Worm (Caenorhabditis elegans) whole organism, L4 larva: ENCODE results near the gene R09D1.14.

Experiments
- D1046.2 ChIP-seq: fragments of 200-800 bp; sonication (Bioruptor generic); IDR thresholded peaks from 2 replicates; pipeline ENCODE4 v1.3.6; 2022; ENCODE audit warnings: missing genetic modification characterization, missing compliant biosample characterization
- F26F4.8 ChIP-seq: fragments of 200-800 bp; sonication (Bioruptor generic); conservative IDR thresholded peaks from 2 replicates; pipeline ENCODE4 v1.3.6; 2022; ENCODE audit warnings: missing genetic modification characterization, missing compliant biosample characterization
- T20F7.1 ChIP-seq: fragments of 200-800 bp; sonication (Bioruptor generic); optimal IDR thresholded peaks from 2 replicates; lab custom pipeline; 2018; ENCODE audit warnings: mild to moderate bottlenecking, missing genetic modification characterization, missing compliant biosample characterization
- T26A8.4 ChIP-seq: fragments of 200-800 bp; sonication (Bioruptor generic); IDR thresholded peaks from 2 replicates; pipeline ENCODE4 v1.3.6; 2022; ENCODE audit warnings: missing genetic modification characterization, missing compliant biosample characterization
- Y105C5A.15 ChIP-seq: fragments of 200-800 bp; sonication (Bioruptor generic); IDR thresholded peaks from 2 replicates; pipeline ENCODE4 v1.3.6; 2022; ENCODE audit warnings: missing genetic modification characterization, missing compliant biosample characterization
- aha-1 ChIP-seq: fragments of 150-350 bp; peaks from one replicate; lab custom pipeline; 2014; ENCODE audit warnings: missing biosample characterization, missing genetic modification characterization
- aly-2 ChIP-seq: sonication (generic microtip); optimal IDR thresholded peaks from 2 replicates; lab custom pipeline; 2018; ENCODE audit warnings: missing biosample characterization, missing genetic modification characterization
- ama-1 ChIP-seq: fragments of 150-350 bp; optimal IDR thresholded peaks from 2 replicates; lab custom pipeline; 2014; ENCODE audit warnings: inconsistent platforms, mixed read lengths
- attf-4 ChIP-seq: sonication (generic microtip); optimal IDR thresholded peaks from 3 replicates; lab custom pipeline; 2017; ENCODE audit warnings: missing biosample characterization, missing genetic modification characterization
- ceh-32 ChIP-seq: sonication (generic microtip); optimal IDR thresholded peaks from 2 replicates; lab custom pipeline; 2016; ENCODE audit warnings: mild to moderate bottlenecking, missing genetic modification characterization, missing compliant biosample characterization; ENCODE audit not compliant: poor library complexity
- ceh-62 ChIP-seq: sonication (generic microtip); optimal IDR thresholded peaks from 2 replicates; lab custom pipeline; 2017; ENCODE audit warnings: missing biosample characterization, missing genetic modification characterization
- cey-2 ChIP-seq: sonication (generic microtip); optimal IDR thresholded peaks from 3 replicates; lab custom pipeline; 2017; ENCODE audit warnings: missing genetic modification characterization, mild to moderate bottlenecking, missing compliant biosample characterization, antibody characterized with exemption, borderline replicate concordance; ENCODE audit not compliant: insufficient read depth
- ctbp-1 ChIP-seq: fragments of 200-800 bp; sonication (Bioruptor generic); IDR thresholded peaks from 2 replicates; pipeline ENCODE4 v1.3.6; 2022; ENCODE audit warnings: missing genetic modification reagents, missing genetic modification characterization, missing compliant biosample characterization
- daf-16 ChIP-seq, 3 experiments: sonication (generic microtip); optimal IDR thresholded peaks; 2 replicates each; lab custom pipeline; 2016 to 2017; ENCODE audit warnings: missing genetic modification characterization in 3 of 3, missing genetic modification reagents in 3 of 3, mild to moderate bottlenecking in 2 of 3, missing compliant biosample characterization in 2 of 3, missing biosample characterization in 1 of 3, moderate library complexity in 1 of 3
- daf-19 ChIP-seq: fragments of 200-800 bp; sonication (Bioruptor generic); conservative IDR thresholded peaks from 2 replicates; pipeline ENCODE4 v1.3.6; 2022; ENCODE audit warnings: missing genetic modification characterization, missing compliant biosample characterization
- dmd-6 ChIP-seq: fragments of 200-800 bp; sonication (Bioruptor generic); IDR thresholded peaks from 2 replicates; pipeline ENCODE4 v1.3.6; 2022; ENCODE audit warnings: missing genetic modification reagents, missing genetic modification characterization, missing compliant biosample characterization
- dmd-8 ChIP-seq: fragments of 200-800 bp; sonication (Bioruptor generic); IDR thresholded peaks from 2 replicates; pipeline ENCODE4 v1.3.6; 2022; ENCODE audit warnings: missing genetic modification characterization, missing compliant biosample characterization
- dve-1 ChIP-seq: sonication (generic microtip); optimal IDR thresholded peaks from 2 replicates; lab custom pipeline; 2017; ENCODE audit warnings: antibody characterized with exemption, mild to moderate bottlenecking, missing genetic modification characterization, missing compliant biosample characterization; ENCODE audit not compliant: insufficient read depth
- egl-43 ChIP-seq: fragments of 200-800 bp; sonication (Bioruptor generic); IDR thresholded peaks from 2 replicates; pipeline ENCODE4 v1.3.6; 2022; ENCODE audit warnings: missing genetic modification reagents, missing genetic modification characterization, missing compliant biosample characterization
- fkh-10 ChIP-seq: fragments of 150-350 bp; optimal IDR thresholded peaks from 2 replicates; lab custom pipeline; 2014; ENCODE audit warnings: missing biosample characterization, missing genetic modification reagents, missing genetic modification characterization
- fos-1 ChIP-seq: fragments of 150-350 bp; optimal IDR thresholded peaks from 2 replicates; lab custom pipeline; 2014; ENCODE audit warnings: missing biosample characterization, missing genetic modification characterization
- hlh-11 ChIP-seq: fragments of 200-800 bp; sonication (Bioruptor generic); optimal IDR thresholded peaks from 2 replicates; lab custom pipeline; 2018; ENCODE audit warnings: mild to moderate bottlenecking, missing genetic modification characterization, missing compliant biosample characterization
- hlh-30 ChIP-seq: sonication (generic microtip); optimal IDR thresholded peaks from 2 replicates; lab custom pipeline; 2017; ENCODE audit warnings: antibody characterized with exemption, mild to moderate bottlenecking, missing genetic modification characterization, missing compliant biosample characterization; ENCODE audit not compliant: insufficient read depth
- hmg-1.1 ChIP-seq: fragments of 200-800 bp; sonication (Bioruptor generic); IDR thresholded peaks from 2 replicates; pipeline ENCODE4 v1.3.6; 2022; ENCODE audit warnings: missing genetic modification reagents, missing genetic modification characterization, missing compliant biosample characterization
- lin-1 ChIP-seq: fragments of 200-800 bp; sonication (Bioruptor generic); IDR thresholded peaks from 2 replicates; pipeline ENCODE4 v1.3.6; 2022; ENCODE audit warnings: missing genetic modification reagents, missing genetic modification characterization, missing compliant biosample characterization
- lin-13 ChIP-seq: fragments of 150-350 bp; optimal IDR thresholded peaks from 2 replicates; lab custom pipeline; 2014; ENCODE audit warnings: missing biosample characterization, missing genetic modification reagents, missing genetic modification characterization
- lin-15B ChIP-seq: fragments of 150-350 bp; sonication (generic microtip); optimal IDR thresholded peaks from 3 replicates; lab custom pipeline; 2014; ENCODE audit warnings: missing biosample characterization, missing genetic modification characterization
- lin-38 ChIP-seq: fragments of 200-800 bp; sonication (Bioruptor generic); IDR thresholded peaks from 2 replicates; pipeline ENCODE4 v1.3.6; 2022; ENCODE audit warnings: missing genetic modification reagents, missing genetic modification characterization, missing compliant biosample characterization
- lir-3 ChIP-seq: sonication (generic microtip); optimal IDR thresholded peaks from 2 replicates; lab custom pipeline; 2016; ENCODE audit warnings: mild to moderate bottlenecking, missing genetic modification characterization, missing compliant biosample characterization
- lsy-2 ChIP-seq, 2 experiments: fragments of 150-350 bp in 1 of 2; sonication (generic microtip) in 1 of 2; optimal IDR thresholded peaks; 2 replicates each; lab custom pipeline; 2014 to 2017; ENCODE audit warnings: missing biosample characterization in 2 of 2, missing genetic modification characterization in 2 of 2
- mdl-1 ChIP-seq, 2 experiments: fragments of 150-350 bp in 1 of 2; sonication (generic microtip) in 1 of 2; optimal IDR thresholded peaks; 2 replicates each; lab custom pipeline; 2014 to 2017; ENCODE audit warnings: missing biosample characterization in 2 of 2, missing genetic modification characterization in 2 of 2
- mdt-29 ChIP-seq: fragments of 200-800 bp; sonication (Bioruptor generic); IDR thresholded peaks from 2 replicates; pipeline ENCODE4 v1.3.6; 2022; ENCODE audit warnings: missing genetic modification reagents, missing genetic modification characterization, missing compliant biosample characterization
- mep-1 ChIP-seq: fragments of 150-350 bp; sonication (generic microtip); optimal IDR thresholded peaks from 3 replicates; lab custom pipeline; 2014; ENCODE audit warnings: missing biosample characterization, missing genetic modification characterization
- nhr-10 ChIP-seq: fragments of 150-350 bp; optimal IDR thresholded peaks from 2 replicates; lab custom pipeline; 2014; ENCODE audit warnings: missing biosample characterization, missing genetic modification characterization
- nhr-102 ChIP-seq: sonication (generic microtip); optimal IDR thresholded peaks from 2 replicates; lab custom pipeline; 2016; ENCODE audit warnings: mild to moderate bottlenecking, missing genetic modification characterization, moderate library complexity, missing compliant biosample characterization
- nhr-28 ChIP-seq: fragments of 150-350 bp; optimal IDR thresholded peaks from 2 replicates; lab custom pipeline; 2014; ENCODE audit warnings: missing biosample characterization, missing genetic modification characterization
- nhr-48 ChIP-seq: sonication (generic microtip); optimal IDR thresholded peaks from 2 replicates; lab custom pipeline; 2016; ENCODE audit warnings: mild to moderate bottlenecking, missing genetic modification characterization, missing compliant biosample characterization
- nhr-6 ChIP-seq: fragments of 150-350 bp; optimal IDR thresholded peaks from 2 replicates; lab custom pipeline; 2014; ENCODE audit warnings: missing biosample characterization, missing genetic modification characterization
- nhr-77 ChIP-seq: fragments of 150-350 bp; optimal IDR thresholded peaks from 2 replicates; lab custom pipeline; 2014; ENCODE audit warnings: missing biosample characterization, missing genetic modification characterization
- rbr-2 ChIP-seq: sonication (generic microtip); optimal IDR thresholded peaks from 2 replicates; lab custom pipeline; 2016; ENCODE audit warnings: missing genotype, missing genetic modification characterization, missing compliant biosample characterization
- spr-1 ChIP-seq: sonication (generic microtip); optimal IDR thresholded peaks from 2 replicates; lab custom pipeline; 2016; ENCODE audit warnings: mild to moderate bottlenecking, missing genetic modification characterization, missing compliant biosample characterization
- tag-97 ChIP-seq: fragments of 200-800 bp; sonication (Bioruptor generic); IDR thresholded peaks from 2 replicates; pipeline ENCODE4 v1.3.6; 2022; ENCODE audit warnings: missing genetic modification characterization, missing compliant biosample characterization
- unc-62 ChIP-seq, 3 experiments: fragments of 150-350 bp in 1 of 3; sonication (generic microtip); optimal IDR thresholded peaks in 2 of 3; peaks in 1 of 3; 1 replicate in 1 of 3; 2 replicates in 2 of 3; lab custom pipeline; 2014 to 2017; ENCODE audit warnings: missing biosample characterization in 3 of 3, missing genetic modification characterization in 3 of 3, missing genetic modification reagents in 3 of 3, missing genotype in 1 of 3
- zfp-3 ChIP-seq: fragments of 200-800 bp; sonication (Bioruptor generic); conservative IDR thresholded peaks from 2 replicates; pipeline ENCODE4 v1.3.6; 2022; ENCODE audit warnings: missing genetic modification reagents, missing genetic modification characterization, missing compliant biosample characterization
- zip-2 ChIP-seq: fragments of 150-350 bp; optimal IDR thresholded peaks from 2 replicates; lab custom pipeline; 2014; ENCODE audit warnings: missing biosample characterization, missing genetic modification characterization

Gene R09D1.14

DNA sequence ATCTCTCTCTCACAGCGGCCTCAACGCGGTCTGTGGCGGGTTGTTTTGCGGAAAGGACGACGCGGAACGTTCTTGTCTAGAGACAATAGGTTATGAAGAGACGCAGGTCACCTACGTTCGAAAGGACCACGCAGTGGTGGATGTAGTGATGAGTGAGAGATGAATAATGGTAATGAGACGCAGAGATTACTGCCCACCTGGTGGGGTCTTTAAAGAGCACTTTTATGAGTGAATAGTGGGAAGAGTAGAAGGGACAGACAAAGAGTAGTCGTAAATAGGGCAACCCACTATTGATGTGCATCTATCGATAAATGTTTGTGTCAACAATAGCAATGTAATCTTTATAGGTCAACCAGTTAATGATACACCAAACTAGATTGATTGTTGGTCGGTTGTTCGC, 31.7 kb upstream of the R09D1.14 start (continued):
- TF ChIP-seq daf-16 (GFP tag; optimal IDR thresholded peaks at IDR 0.05; lab: Kevin White, UChicago) (no peak), daf-16 (tag; optimal IDR thresholded peaks at IDR 0.05; lab: Kevin White, UChicago) (peak; percentile 11), zip-2 (no peak), attf-4 (no peak), ama-1 (no peak), ctbp-1 (no peak), Y105C5A.15 (GFP tag; lab: Robert Waterston, UW) (no peak), nhr-102 (tag; lab: Kevin White, UChicago) (no peak), ceh-32 (tag; lab: Kevin White, UChicago) (no peak), nhr-77 (tag; lab: Kevin White, UChicago) (no peak), T20F7.1 (GFP tag; lab: Kevin White, UChicago) (no peak), nhr-6 (peak; percentile 77), lin-13 (no peak), lin-15B (tag; lab: Kevin White, UChicago) (no peak)
- TF ChIP-seq, all 104 proteins: peak for 5

DNA sequence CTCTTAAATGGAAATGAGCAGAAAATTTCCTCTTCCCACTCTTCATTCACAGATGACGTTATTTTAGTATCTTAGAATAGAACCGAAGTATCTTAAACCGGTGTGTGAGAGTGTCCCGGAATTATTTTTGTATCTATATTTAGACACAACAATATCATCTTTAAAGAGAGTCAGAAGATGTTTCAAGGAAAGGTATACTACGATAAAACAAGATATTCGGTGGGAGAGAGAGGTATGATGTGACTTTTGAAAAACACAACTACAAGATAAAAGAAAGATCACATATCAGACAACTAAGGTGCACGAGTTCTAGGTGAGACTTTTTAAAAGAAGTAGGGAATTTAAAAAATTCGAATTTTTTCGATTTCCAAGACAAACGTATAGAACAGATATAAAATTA, 31.2 kb upstream of the R09D1.14 start:
- TF ChIP-seq T20F7.1 (GFP tag; lab: Kevin White, UChicago) (no peak), spr-1 (no peak), dmd-8 (GFP tag; lab: Robert Waterston, UW) (no peak), D1046.2 (GFP tag; lab: Robert Waterston, UW) (no peak), cey-2 (no peak), dve-1 (no peak), fkh-10 (no peak), nhr-28 (tag; lab: Kevin White, UChicago) (peak; percentile 84), hlh-30 (peak; percentile 31), dmd-6 (GFP tag; lab: Robert Waterston, UW) (no peak)

- TF ChIP-seq unc-62 (GFP tag; optimal IDR thresholded peaks at IDR 0.05 in 1 of 2; lab: Kevin White, UChicago) (peak in 1 of 2 experiments; percentile 98), unc-62 (tag; optimal IDR thresholded peaks at IDR 0.05; lab: Kevin White, UChicago) (no peak), mdl-1 (tag; optimal IDR thresholded peaks at IDR 0.05; lab: Kevin White, UChicago) (no peak), T26A8.4 (GFP tag; lab: Robert Waterston, UW) (no peak), fos-1 (tag; lab: Kevin White, UChicago) (no peak), hlh-11 (tag; lab: Kevin White, UChicago) (no peak)
Measured at ce11 chrII:9489922-9490321, 30.6 kb upstream of the R09D1.14 start.

- no peak for TF ChIP-seq ceh-62 (tag; lab: Kevin White, UChicago)
- TF ChIP-seq aha-1 (tag; lab: Kevin White, UChicago): peak; percentile 79
- TF ChIP-seq mdl-1 (tag; optimal IDR thresholded peaks at IDR 0.05; lab: Kevin White, UChicago): peak in 1 of 2 experiments; percentile 78
- TF ChIP-seq lin-38 (GFP tag; lab: Robert Waterston, UW): no peak
- 0 out of 2 replicates have a peak, but pooled peaks have one; percentile 19 for TF ChIP-seq egl-43
- peak; percentile 76 for TF ChIP-seq nhr-48 (tag; lab: Kevin White, UChicago)
- TF ChIP-seq unc-62 (GFP tag; optimal IDR thresholded peaks at IDR 0.05 in 1 of 2; lab: Kevin White, UChicago): peak in 1 of 2 experiments; percentile 74
- no peak for TF ChIP-seq unc-62 (tag; optimal IDR thresholded peaks at IDR 0.05; lab: Kevin White, UChicago)
- peak; percentile 71; the same call in 1 of the 2 replicates for TF ChIP-seq mdt-29 (GFP tag; lab: Robert Waterston, UW)
- peak; percentile 64; the same call in 1 of the 2 replicates for TF ChIP-seq lin-1 (GFP tag; lab: Robert Waterston, UW)
- TF ChIP-seq nhr-10 (tag; lab: Kevin White, UChicago): no peak
- TF ChIP-seq T26A8.4 (GFP tag; lab: Robert Waterston, UW): peak; percentile 43; the same call in 1 of the 2 replicates
- no peak for TF ChIP-seq lir-3 (tag; lab: Kevin White, UChicago)
- peak; percentile 67 for TF ChIP-seq mep-1
- no peak for TF ChIP-seq zip-2
- TF ChIP-seq daf-19 (GFP tag; lab: Robert Waterston, UW): no peak
- TF ChIP-seq fkh-10: no peak
- TF ChIP-seq rbr-2 (tag; lab: Kevin White, UChicago): peak; percentile 40
- TF ChIP-seq hlh-30: peak; percentile 92
- peak; percentile 78 for TF ChIP-seq nhr-28 (tag; lab: Kevin White, UChicago)
- no peak for TF ChIP-seq F26F4.8 (GFP tag; lab: Robert Waterston, UW)
- TF ChIP-seq hmg-1.1 (GFP tag; lab: Robert Waterston, UW): peak; percentile 75; the same call in 1 of the 2 replicates
- TF ChIP-seq tag-97 (GFP tag; lab: Robert Waterston, UW): no peak
- peak; percentile 44; the same call in 1 of the 2 replicates for TF ChIP-seq zfp-3 (GFP tag; lab: Robert Waterston, UW)
- TF ChIP-seq aly-2 (tag; lab: Kevin White, UChicago): no peak
- TF ChIP-seq lsy-2 (tag; optimal IDR thresholded peaks at IDR 0.05; lab: Kevin White, UChicago): peak in 1 of 2 experiments; percentile 3
Measured at ce11 chrII:9487337-9487950, 28.1 kb upstream of the R09D1.14 start, which contains the start of gene T19H5.4. Gene T19H5.4, minus strand, starts transcription at chrII:9487387.
